Fruit fly (Drosophila melanogaster) whole organism, prepupa: Measurements from ENCODE around the gene Ir8a.

Experiments
- CG10631 ChIP-seq: fragments of 200-800 bp; sonication (Bioruptor generic); optimal IDR thresholded peaks from 2 replicates; lab custom pipeline; 2016; ENCODE audit warnings: missing biosample characterization, missing genetic modification characterization
- CG10669 ChIP-seq: fragments of 200-800 bp; sonication (Bioruptor generic); optimal IDR thresholded peaks from 3 replicates; lab custom pipeline; 2018; ENCODE audit warnings: missing biosample characterization, mild to moderate bottlenecking, missing genetic modification characterization, moderate library complexity
- CG11294 ChIP-seq: fragments of 200-800 bp; sonication (Bioruptor generic); IDR thresholded peaks from 2 replicates; pipeline ENCODE4 v1.3.6; 2022; ENCODE audit warnings: missing biosample characterization, missing genetic modification characterization
- CG11762 ChIP-seq: fragments of 200-800 bp; sonication (Bioruptor generic); optimal IDR thresholded peaks from 3 replicates; lab custom pipeline; 2016; ENCODE audit warnings: missing biosample characterization, missing genetic modification characterization; ENCODE audit not compliant: insufficient read depth
- CG15336 ChIP-seq: fragments of 200-800 bp; sonication (Bioruptor generic); IDR thresholded peaks from 2 replicates; pipeline ENCODE4 v1.3.6; 2022; ENCODE audit warnings: missing biosample characterization, missing genetic modification characterization
- CG3032 ChIP-seq: fragments of 200-800 bp; optimal IDR thresholded peaks from 2 replicates; lab custom pipeline; 2019; ENCODE audit warnings: missing biosample characterization, mild to moderate bottlenecking, missing genetic modification characterization, moderate library complexity
- CG4318 ChIP-seq: fragments of 200-800 bp; sonication (Bioruptor generic); optimal IDR thresholded peaks from 3 replicates; lab custom pipeline; 2017; ENCODE audit warnings: missing biosample characterization, mild to moderate bottlenecking, missing genetic modification characterization
- CG6276 ChIP-seq: fragments of 200-800 bp; sonication (Bioruptor generic); optimal IDR thresholded peaks from 2 replicates; lab custom pipeline; 2017; ENCODE audit warnings: missing biosample characterization, mild to moderate bottlenecking, missing genetic modification characterization
- CG6792 ChIP-seq: fragments of 200-800 bp; sonication (Bioruptor generic); optimal IDR thresholded peaks from 3 replicates; lab custom pipeline; 2016; ENCODE audit warnings: missing biosample characterization, missing genetic modification characterization
- CG6808 ChIP-seq: fragments of 200-800 bp; sonication (Bioruptor generic); optimal IDR thresholded peaks from 3 replicates; lab custom pipeline; 2017; ENCODE audit warnings: missing biosample characterization, missing genetic modification characterization, mild to moderate bottlenecking, moderate library complexity, missing genetic modification reagents
- CG7368 ChIP-seq: fragments of 200-800 bp; sonication (Bioruptor generic); optimal IDR thresholded peaks from 3 replicates; lab custom pipeline; 2016; ENCODE audit warnings: missing biosample characterization, missing genetic modification characterization
- CG8119 ChIP-seq: fragments of 200-800 bp; sonication (Bioruptor generic); IDR thresholded peaks from 3 replicates; pipeline ENCODE4 v1.3.6; 2022; ENCODE audit warnings: missing biosample characterization, missing genetic modification characterization
- CG9139 ChIP-seq: fragments of 200-800 bp; sonication (Bioruptor generic); optimal IDR thresholded peaks from 3 replicates; lab custom pipeline; 2017; ENCODE audit warnings: missing biosample characterization, mild to moderate bottlenecking, missing genetic modification characterization
- Eip93F ChIP-seq: fragments of 200-800 bp; sonication (Bioruptor generic); optimal IDR thresholded peaks from 2 replicates; lab custom pipeline; 2016; ENCODE audit warnings: missing biosample characterization, mild to moderate bottlenecking, missing genetic modification characterization
- Ets96B ChIP-seq: fragments of 200-800 bp; optimal IDR thresholded peaks from 2 replicates; lab custom pipeline; 2019; ENCODE audit warnings: missing biosample characterization, mild to moderate bottlenecking, missing genetic modification characterization, moderate library complexity
- Gug ChIP-seq: fragments of 200-800 bp; sonication (Bioruptor generic); IDR thresholded peaks from 2 replicates; pipeline ENCODE4 v1.3.6; 2022; ENCODE audit warnings: missing biosample characterization, missing genetic modification characterization
- Hr38 ChIP-seq: sonication (Bioruptor generic); optimal IDR thresholded peaks from 2 replicates; lab custom pipeline; 2016; ENCODE audit warnings: missing biosample characterization, missing genetic modification characterization
- Lpt ChIP-seq: fragments of 200-800 bp; sonication (Bioruptor generic); optimal IDR thresholded peaks from 3 replicates; lab custom pipeline; 2016; ENCODE audit warnings: missing biosample characterization, missing genetic modification characterization
- OdsH ChIP-seq: fragments of 200-800 bp; sonication (Bioruptor generic); optimal IDR thresholded peaks from 3 replicates; lab custom pipeline; 2016; ENCODE audit warnings: missing biosample characterization, missing genetic modification characterization
- Smox ChIP-seq: fragments of 200-800 bp; sonication (Bioruptor generic); optimal IDR thresholded peaks from 3 replicates; lab custom pipeline; 2016; ENCODE audit warnings: missing biosample characterization, missing genetic modification characterization
- Sox14 ChIP-seq: fragments of 200-800 bp; sonication (Bioruptor generic); optimal IDR thresholded peaks from 3 replicates; lab custom pipeline; 2016; ENCODE audit warnings: missing biosample characterization, missing genetic modification characterization
- Sox15 ChIP-seq: fragments of 200-800 bp; sonication (Bioruptor generic); optimal IDR thresholded peaks from 3 replicates; lab custom pipeline; 2016; ENCODE audit warnings: missing biosample characterization, missing genetic modification characterization
- achi ChIP-seq: fragments of 200-800 bp; sonication (Bioruptor generic); optimal IDR thresholded peaks from 3 replicates; lab custom pipeline; 2016; ENCODE audit warnings: missing biosample characterization, missing genetic modification characterization
- dac ChIP-seq: fragments of 200-800 bp; sonication (Bioruptor generic); optimal IDR thresholded peaks from 2 replicates; lab custom pipeline; 2017; ENCODE audit warnings: missing biosample characterization, mild to moderate bottlenecking, missing genetic modification characterization
- dsx ChIP-seq: fragments of 200-800 bp; optimal IDR thresholded peaks from 3 replicates; lab custom pipeline; 2019; ENCODE audit warnings: missing biosample characterization, mild to moderate bottlenecking, missing genetic modification characterization, moderate library complexity; ENCODE audit not compliant: poor library complexity, severe bottlenecking
- esn ChIP-seq: fragments of 200-800 bp; sonication (Bioruptor generic); optimal IDR thresholded peaks from 2 replicates; lab custom pipeline; 2016; ENCODE audit warnings: missing biosample characterization, mild to moderate bottlenecking, missing genetic modification characterization, moderate library complexity
- fkh ChIP-seq: fragments of 200-800 bp; sonication (Bioruptor generic); optimal IDR thresholded peaks from 3 replicates; lab custom pipeline; 2017; ENCODE audit warnings: missing biosample characterization, mild to moderate bottlenecking, missing genetic modification characterization, moderate library complexity
- lz ChIP-seq: fragments of 200-800 bp; sonication (Bioruptor generic); optimal IDR thresholded peaks from 3 replicates; lab custom pipeline; 2016; ENCODE audit warnings: missing biosample characterization, missing genetic modification characterization
- net ChIP-seq: fragments of 200-800 bp; sonication (Bioruptor generic); optimal IDR thresholded peaks from 3 replicates; lab custom pipeline; 2016; ENCODE audit warnings: missing biosample characterization, missing genetic modification characterization
- salr ChIP-seq, 2 experiments: fragments of 200-800 bp; sonication (Bioruptor generic); optimal IDR thresholded peaks; 3 replicates each; lab custom pipeline; 2016 to 2018; ENCODE audit warnings: missing biosample characterization in 2 of 2, missing genetic modification characterization in 2 of 2, mild to moderate bottlenecking in 1 of 2
- topi ChIP-seq: fragments of 200-800 bp; sonication (Bioruptor generic); optimal IDR thresholded peaks from 3 replicates; lab custom pipeline; 2016; ENCODE audit warnings: missing biosample characterization, missing genetic modification characterization
- vri ChIP-seq: fragments of 200-800 bp; sonication (Bioruptor generic); optimal IDR thresholded peaks from 3 replicates; lab custom pipeline; 2016; ENCODE audit warnings: missing biosample characterization, mild to moderate bottlenecking, missing genetic modification characterization

Ir8a gene

dm6 chrX:9243417-9243884 is 7.1 kb upstream of the Ir8a start, which contains the start of the genes mxc and Larp7 (continued):
- TF ChIP-seq CG6276: no peak
- no peak for TF ChIP-seq CG10631
- no peak for TF ChIP-seq salr (GFP tag; optimal IDR thresholded peaks at IDR 0.05; lab: Kevin White, UChicago)
- TF ChIP-seq CG11762 (GFP tag; lab: Kevin White, UChicago): no peak
- no peak for TF ChIP-seq OdsH (GFP tag; lab: Kevin White, UChicago)
- TF ChIP-seq CG6808 (GFP tag; lab: Kevin White, UChicago): no peak
- peak; percentile 65 for TF ChIP-seq CG3032 (tag; lab: Kevin White, UChicago)
- peak; percentile 40 for TF ChIP-seq Sox15 (GFP tag; lab: Kevin White, UChicago)
- TF ChIP-seq Ets96B: peak; percentile 39
- peak; percentile 65 for TF ChIP-seq esn
- no peak for TF ChIP-seq Smox (GFP tag; lab: Kevin White, UChicago)
- peak; percentile 39 for TF ChIP-seq CG6792 (GFP tag; lab: Kevin White, UChicago)
- TF ChIP-seq net (GFP tag; lab: Kevin White, UChicago): no peak
- no peak for TF ChIP-seq CG7368 (GFP tag; lab: Kevin White, UChicago)
- TF ChIP-seq Sox14 (GFP tag; lab: Kevin White, UChicago): no peak
- no peak for TF ChIP-seq dac (GFP tag; lab: Kevin White, UChicago)
- no peak for TF ChIP-seq fkh
- no peak for TF ChIP-seq CG10669 (GFP tag; lab: Kevin White, UChicago)
- 0 out of 2 replicates have a peak, but pooled peaks have one; percentile 35 for TF ChIP-seq CG11294 (GFP tag; lab: Robert Waterston, UW)
- no peak for TF ChIP-seq Lpt (GFP tag; lab: Kevin White, UChicago)
- TF ChIP-seq, all 60 proteins: peak for 16

- no peak for TF ChIP-seq CG7368 (GFP tag; lab: Kevin White, UChicago)
- TF ChIP-seq CG15336 (GFP tag; lab: Robert Waterston, UW): no peak
- no peak for TF ChIP-seq CG6276
- TF ChIP-seq Hr38 (GFP tag; lab: Kevin White, UChicago): no peak
- TF ChIP-seq CG9139 (GFP tag; lab: Kevin White, UChicago): no peak
- TF ChIP-seq esn: no peak
- no peak for TF ChIP-seq dac (GFP tag; lab: Kevin White, UChicago)
- no peak for TF ChIP-seq topi (GFP tag; lab: Kevin White, UChicago)
- no peak for TF ChIP-seq lz (GFP tag; lab: Kevin White, UChicago)
- TF ChIP-seq Gug (GFP tag; lab: Robert Waterston, UW): no peak
- TF ChIP-seq CG4318 (GFP tag; lab: Kevin White, UChicago): no peak
- no peak for TF ChIP-seq Eip93F
- no peak for TF ChIP-seq fkh
Observed at dm6 chrX:9232199-9232598, 4.2 kb downstream of the Ir8a start, which contains the start of gene CG12121. Gene CG12121 (minus strand): TSS chrX:9232378.

dm6 chrX:9226837-9227236 is 9.5 kb downstream of the Ir8a start, which contains the start of gene Gr8a:
Gene Gr8a (plus strand): TSS chrX:9227137.
- TF ChIP-seq achi (GFP tag; lab: Kevin White, UChicago) (no peak), CG11762 (GFP tag; lab: Kevin White, UChicago) (no peak), dsx (no peak), CG8119 (GFP tag; lab: Robert Waterston, UW) (no peak)

dm6 chrX:9225137-9225536 is 11.2 kb downstream of the Ir8a start, which contains the start of gene CG15370:
Gene CG15370 (plus strand): TSS chrX:9225437.
- TF ChIP-seq CG11762 (GFP tag; lab: Kevin White, UChicago): no peak
- no peak for TF ChIP-seq CG6792 (GFP tag; lab: Kevin White, UChicago)
- no peak for TF ChIP-seq esn
- TF ChIP-seq vri: no peak
- no peak for TF ChIP-seq fkh
- TF ChIP-seq OdsH (GFP tag; lab: Kevin White, UChicago): no peak
- TF ChIP-seq CG4318 (GFP tag; lab: Kevin White, UChicago): no peak
- TF ChIP-seq Ets96B: no peak
- no peak for TF ChIP-seq Sox14 (GFP tag; lab: Kevin White, UChicago)
- TF ChIP-seq CG3032 (tag; lab: Kevin White, UChicago): no peak
- TF ChIP-seq CG15336 (GFP tag; lab: Robert Waterston, UW): no peak
